Worm (Caenorhabditis elegans): Measurements from ENCODE around the gene mua-3.

- no peak for TF ChIP-seq pag-3 (tag; optimal IDR thresholded peaks at IDR 0.05; ENCODE audit: borderline replicate concordance)
- TF ChIP-seq hlh-8 (tag; optimal IDR thresholded peaks at IDR 0.05), result no peak
- TF ChIP-seq ttx-3 (tag; optimal IDR thresholded peaks at IDR 0.05), result no peak
- no peak for TF ChIP-seq nfya-1 (tag; optimal IDR thresholded peaks at IDR 0.05)
- TF ChIP-seq sox-4 (tag; optimal IDR thresholded peaks at IDR 0.05), result no peak
- TF ChIP-seq mec-3 (tag; optimal IDR thresholded peaks at IDR 0.05; ENCODE audit: borderline replicate concordance), result no peak
- no peak for TF ChIP-seq tbx-7 (tag; optimal IDR thresholded peaks at IDR 0.05)
- no peak for TF ChIP-seq fax-1 (tag; optimal IDR thresholded peaks at IDR 0.05)
- no peak for TF ChIP-seq F13H6.1 (tag; optimal IDR thresholded peaks at IDR 0.05)
- no peak for TF ChIP-seq ceh-18 (tag; optimal IDR thresholded peaks at IDR 0.05)
- no peak for TF ChIP-seq fkh-6 (tag; optimal IDR thresholded peaks at IDR 0.05)
- TF ChIP-seq pax-1 (tag; optimal IDR thresholded peaks at IDR 0.05), result no peak
- no peak for TF ChIP-seq hlh-15 (tag; optimal IDR thresholded peaks at IDR 0.05)
- TF ChIP-seq K09A11.1 (tag; optimal IDR thresholded peaks at IDR 0.05; ENCODE audit: insufficient read depth), result no peak
These were observed 28.4 kb downstream of the mua-3 start, which contains the start of gene epac-1 for ce11 chrIII:10188912-10189311.
